Fruit fly (Drosophila melanogaster) whole organism, embryonic: ENCODE results near the gene CG15296.
A peak's percentile ranks its signal among the peaks of the same experiment; 100 is the strongest.

Experiments used
- Adf1 ChIP-seq: fragments of 200-800 bp; sonication (Bioruptor generic); IDR thresholded peaks from 2 replicates; pipeline ENCODE4 v1.3.6; 2022; ENCODE audit warnings: missing biosample characterization, missing genetic modification characterization
- Aef1 ChIP-seq: fragments of 200-800 bp; sonication (Bioruptor generic); IDR thresholded peaks from 3 replicates; pipeline ENCODE4 v1.3.6; 2022; ENCODE audit warnings: missing biosample characterization, missing genetic modification characterization
- Bdp1 ChIP-seq: fragments of 200-800 bp; sonication (Bioruptor generic); optimal IDR thresholded peaks from 3 replicates; lab custom pipeline; 2016; ENCODE audit warnings: missing biosample characterization, missing genetic modification characterization
- Bgb ChIP-seq: fragments of 200-800 bp; sonication (Bioruptor generic); IDR thresholded peaks from 2 replicates; pipeline ENCODE4 v1.3.6; 2022; ENCODE audit warnings: missing biosample characterization, missing genetic modification characterization; ENCODE audit not compliant: partially characterized antibody
- CG10274 ChIP-seq: fragments of 200-800 bp; sonication (Bioruptor generic); optimal IDR thresholded peaks from 3 replicates; lab custom pipeline; 2017; ENCODE audit warnings: missing biosample characterization, mild to moderate bottlenecking, missing genetic modification characterization
- CG10565 ChIP-seq: fragments of 200-800 bp; sonication (Bioruptor generic); optimal IDR thresholded peaks from 3 replicates; lab custom pipeline; 2016; ENCODE audit warnings: missing biosample characterization, mild to moderate bottlenecking, missing genetic modification characterization
- CG11093 ChIP-seq: fragments of 200-800 bp; sonication (Bioruptor generic); IDR thresholded peaks from 3 replicates; pipeline ENCODE4 v1.3.6; 2022; ENCODE audit warnings: missing biosample characterization, missing genetic modification characterization
- CG12744 ChIP-seq: fragments of 200-800 bp; sonication (Bioruptor generic); optimal IDR thresholded peaks from 2 replicates; lab custom pipeline; 2016; ENCODE audit warnings: missing biosample characterization, missing genetic modification characterization
- CG13624 ChIP-seq: fragments of 200-800 bp; sonication (Bioruptor generic); optimal IDR thresholded peaks from 2 replicates; lab custom pipeline; 2016; ENCODE audit warnings: missing biosample characterization, missing genetic modification characterization
- CG17385 ChIP-seq: fragments of 200-800 bp; sonication (Bioruptor generic); optimal IDR thresholded peaks from 3 replicates; lab custom pipeline; 2018; ENCODE audit warnings: missing biosample characterization, mild to moderate bottlenecking, missing genetic modification characterization
- CG17802 ChIP-seq: fragments of 200-800 bp; sonication (Bioruptor generic); optimal IDR thresholded peaks from 2 replicates; lab custom pipeline; 2018; ENCODE audit warnings: missing biosample characterization, mild to moderate bottlenecking, missing genetic modification characterization, moderate library complexity
- CG1832 ChIP-seq: fragments of 200-800 bp; sonication (Bioruptor generic); optimal IDR thresholded peaks from 2 replicates; lab custom pipeline; 2017; ENCODE audit warnings: missing biosample characterization, mild to moderate bottlenecking, missing genetic modification characterization, inconsistent platforms
- CG18599 ChIP-seq: fragments of 200-800 bp; sonication (Bioruptor generic); optimal IDR thresholded peaks from 3 replicates; lab custom pipeline; 2017; ENCODE audit warnings: missing biosample characterization, missing genetic modification characterization, mild to moderate bottlenecking, moderate library complexity, missing genetic modification reagents
- CG18619 ChIP-seq: fragments of 200-800 bp; sonication (Bioruptor generic); optimal IDR thresholded peaks from 3 replicates; lab custom pipeline; 2017; ENCODE audit warnings: missing biosample characterization, mild to moderate bottlenecking, missing genetic modification characterization
- CG2199 ChIP-seq: fragments of 200-800 bp; sonication (Bioruptor generic); IDR thresholded peaks from 3 replicates; pipeline ENCODE4 v1.3.6; 2022; ENCODE audit warnings: missing biosample characterization, missing genetic modification characterization
- CG30403 ChIP-seq: fragments of 200-800 bp; sonication (Bioruptor generic); optimal IDR thresholded peaks from 3 replicates; lab custom pipeline; 2016; ENCODE audit warnings: missing biosample characterization, missing genetic modification characterization
- CG32772 ChIP-seq: fragments of 200-800 bp; sonication (Bioruptor generic); IDR thresholded peaks from 2 replicates; pipeline ENCODE4 v1.3.6; 2022; ENCODE audit warnings: missing biosample characterization, missing genetic modification characterization
- CG6254 ChIP-seq: fragments of 200-800 bp; sonication (Bioruptor generic); optimal IDR thresholded peaks from 3 replicates; lab custom pipeline; 2017; ENCODE audit warnings: mild to moderate bottlenecking, missing biosample characterization, missing genetic modification reagents, missing genetic modification characterization
- CG6272 ChIP-seq: fragments of 200-800 bp; sonication (Bioruptor generic); IDR thresholded peaks from 2 replicates; pipeline ENCODE4 v1.3.6; 2022; ENCODE audit warnings: missing biosample characterization, missing genetic modification characterization
- CG6654 ChIP-seq: fragments of 200-800 bp; sonication (Bioruptor generic); optimal IDR thresholded peaks from 2 replicates; lab custom pipeline; 2017; ENCODE audit warnings: missing biosample characterization, mild to moderate bottlenecking, missing genetic modification characterization
- CG7372 ChIP-seq: fragments of 200-800 bp; sonication (Bioruptor generic); IDR thresholded peaks from 2 replicates; pipeline ENCODE4 v1.3.6; 2022; ENCODE audit warnings: missing biosample characterization, missing genetic modification characterization
- CG9215 ChIP-seq: fragments of 200-800 bp; sonication (Bioruptor generic); IDR thresholded peaks from 2 replicates; pipeline ENCODE4 v1.3.6; 2022; ENCODE audit warnings: missing biosample characterization, missing genetic modification characterization
- Drgx ChIP-seq: fragments of 200-800 bp; sonication (Bioruptor generic); IDR thresholded peaks from 2 replicates; pipeline ENCODE4 v1.3.6; 2022; ENCODE audit warnings: missing biosample characterization, missing genetic modification characterization
- E2f2 ChIP-seq: fragments of 200-800 bp; sonication (Bioruptor generic); IDR thresholded peaks from 2 replicates; pipeline ENCODE4 v1.3.6; 2022; ENCODE audit warnings: missing biosample characterization, missing genetic modification characterization
- Ets65A ChIP-seq: fragments of 200-800 bp; sonication (Bioruptor generic); peaks from one replicate; lab custom pipeline; 2016; ENCODE audit warnings: missing biosample characterization, missing genetic modification characterization
- Hand ChIP-seq: fragments of 200-800 bp; sonication (Bioruptor generic); optimal IDR thresholded peaks from 2 replicates; lab custom pipeline; 2017; ENCODE audit warnings: mild to moderate bottlenecking, missing biosample characterization, missing genetic modification reagents, missing genetic modification characterization
- NK7.1 ChIP-seq: fragments of 200-800 bp; sonication (Bioruptor generic); optimal IDR thresholded peaks from 3 replicates; lab custom pipeline; 2016; ENCODE audit warnings: missing biosample characterization, missing genetic modification characterization
- Pdp1 ChIP-seq, 2 experiments: fragments of 200-800 bp; sonication (Bioruptor generic); optimal IDR thresholded peaks; 3 replicates each; lab custom pipeline; 2016; ENCODE audit warnings: missing biosample characterization in 2 of 2, missing genetic modification characterization in 2 of 2, mild to moderate bottlenecking in 1 of 2, moderate library complexity in 1 of 2
- Rfx ChIP-seq: fragments of 200-800 bp; sonication (Bioruptor generic); IDR thresholded peaks from 2 replicates; pipeline ENCODE4 v1.3.6; 2022; ENCODE audit warnings: missing biosample characterization, missing genetic modification characterization
- TFAM ChIP-seq: fragments of 200-800 bp; sonication (Bioruptor generic); optimal IDR thresholded peaks from 2 replicates; lab custom pipeline; 2017; ENCODE audit warnings: missing biosample characterization, missing genetic modification characterization, inconsistent platforms
- az2 ChIP-seq: fragments of 200-800 bp; sonication (Bioruptor generic); optimal IDR thresholded peaks from 3 replicates; lab custom pipeline; 2016; ENCODE audit warnings: missing biosample characterization, missing genetic modification characterization
- btn ChIP-seq: fragments of 200-800 bp; sonication (Bioruptor generic); optimal IDR thresholded peaks from 2 replicates; lab custom pipeline; 2016; ENCODE audit warnings: missing biosample characterization, missing genetic modification characterization
- crp ChIP-seq, 2 experiments: fragments of 200-800 bp; sonication (Bioruptor generic); optimal IDR thresholded peaks; 2 replicates in 1 of 2; 3 replicates in 1 of 2; lab custom pipeline; 2017; ENCODE audit warnings: missing biosample characterization in 2 of 2, missing genetic modification characterization in 2 of 2, mild to moderate bottlenecking in 1 of 2, moderate library complexity in 1 of 2
- disco-r ChIP-seq: fragments of 200-800 bp; sonication (Bioruptor generic); optimal IDR thresholded peaks from 2 replicates; lab custom pipeline; 2016; ENCODE audit warnings: missing biosample characterization, missing genetic modification characterization
- dysf ChIP-seq: fragments of 200-800 bp; sonication (Bioruptor generic); IDR thresholded peaks from 3 replicates; pipeline ENCODE4 v1.3.6; 2022; ENCODE audit warnings: missing biosample characterization, missing genetic modification characterization
- en ChIP-seq: fragments of 200-800 bp; sonication (Bioruptor generic); optimal IDR thresholded peaks from 2 replicates; lab custom pipeline; 2016; ENCODE audit warnings: missing biosample characterization, missing genetic modification characterization
- ewg ChIP-seq: fragments of 200-800 bp; sonication (Bioruptor generic); optimal IDR thresholded peaks from 3 replicates; lab custom pipeline; 2017; ENCODE audit warnings: mild to moderate bottlenecking, missing biosample characterization, missing genetic modification reagents, missing genetic modification characterization
- fru ChIP-seq: fragments of >200 bp; optimal IDR thresholded peaks from 2 replicates; lab custom pipeline; 2017
- onecut ChIP-seq: fragments of 200-800 bp; sonication (Bioruptor generic); IDR thresholded peaks from 2 replicates; pipeline ENCODE4 v1.3.6; 2022; ENCODE audit warnings: missing biosample characterization, missing genetic modification characterization
- phol ChIP-seq: fragments of 200-800 bp; sonication (Bioruptor generic); optimal IDR thresholded peaks from 3 replicates; lab custom pipeline; 2018; ENCODE audit warnings: missing biosample characterization, mild to moderate bottlenecking, missing genetic modification characterization, moderate library complexity
- psq ChIP-seq: fragments of 200-800 bp; sonication (Bioruptor generic); optimal IDR thresholded peaks from 2 replicates; lab custom pipeline; 2017; ENCODE audit warnings: missing biosample characterization, missing genetic modification characterization
- ranshi ChIP-seq: fragments of 200-800 bp; sonication (Bioruptor generic); IDR thresholded peaks from 2 replicates; pipeline ENCODE4 v1.3.6; 2022; ENCODE audit warnings: missing biosample characterization, missing genetic modification characterization
- rib ChIP-seq: fragments of 200-800 bp; sonication (Bioruptor generic); IDR thresholded peaks from 2 replicates; pipeline ENCODE4 v1.3.6; 2022; ENCODE audit warnings: missing biosample characterization, missing genetic modification characterization
- row ChIP-seq: fragments of 200-800 bp; sonication (Bioruptor generic); IDR thresholded peaks from 3 replicates; pipeline ENCODE4 v1.3.6; 2022; ENCODE audit warnings: missing biosample characterization, missing genetic modification characterization
- sc ChIP-seq, 3 experiments: fragments of >200 bp in 2 of 3; fragments of 200-800 bp in 1 of 3; sonication (Bioruptor generic) in 1 of 3; optimal IDR thresholded peaks; 2 replicates in 2 of 3; 3 replicates in 1 of 3; lab custom pipeline; 2017; ENCODE audit warnings: mild to moderate bottlenecking in 1 of 3, missing biosample characterization in 1 of 3, missing genetic modification characterization in 1 of 3, missing genetic modification reagents in 1 of 3
- sens-2 ChIP-seq: fragments of 200-800 bp; sonication (Bioruptor generic); IDR thresholded peaks from 2 replicates; pipeline ENCODE4 v1.3.6; 2022; ENCODE audit warnings: missing biosample characterization, missing genetic modification characterization
- sim ChIP-seq: fragments of 200-800 bp; sonication (Bioruptor generic); IDR thresholded peaks from 2 replicates; pipeline ENCODE4 v1.3.6; 2022; ENCODE audit warnings: missing biosample characterization, missing genetic modification characterization
- so ChIP-seq: fragments of 200-800 bp; sonication (Bioruptor generic); IDR thresholded peaks from 3 replicates; pipeline ENCODE4 v1.3.6; 2022; ENCODE audit warnings: missing biosample characterization, missing genetic modification characterization
- ssp ChIP-seq: fragments of 200-800 bp; sonication (Bioruptor generic); IDR thresholded peaks from 2 replicates; pipeline ENCODE4 v1.3.6; 2022; ENCODE audit warnings: missing biosample characterization, missing genetic modification characterization
- tna ChIP-seq: fragments of 200-800 bp; sonication (Bioruptor generic); IDR thresholded peaks from 2 replicates; pipeline ENCODE4 v1.3.6; 2022; ENCODE audit warnings: missing biosample characterization, missing genetic modification characterization; ENCODE audit not compliant: partially characterized antibody

The CG15296 gene

dm6 chrX:10602057-10602764 is 35.8 kb upstream of the CG15296 start, which contains the start of gene CG1628 (continued):
- TF ChIP-seq CG32772, result no peak
- peak; percentile 36 for TF ChIP-seq CG18599 (GFP tag; lab: Kevin White, UChicago)
- TF ChIP-seq sens-2, result no peak
- no peak for TF ChIP-seq CG9215 (GFP tag; lab: Robert Waterston, UW)
- TF ChIP-seq dysf (GFP tag; lab: Robert Waterston, UW), result peak; percentile 38; the same call in 1 of the 3 replicates
- 0 out of 3 replicates have a peak, but pooled peaks have one; percentile 45 for TF ChIP-seq so (GFP tag; lab: Robert Waterston, UW)
- peak; percentile 94 for TF ChIP-seq CG1832 (GFP tag; lab: Kevin White, UChicago)
- TF ChIP-seq tna (GFP tag; lab: Robert Waterston, UW), result peak; percentile 46; the same call in 1 of the 2 replicates
- TF ChIP-seq CG13624 (GFP tag; lab: Kevin White, UChicago), result no peak
- peak; percentile 53; the same call in 1 of the 2 replicates for TF ChIP-seq Bgb
- TF ChIP-seq CG17802 (tag; lab: Kevin White, UChicago), result no peak
- no peak for TF ChIP-seq CG10274
- TF ChIP-seq CG12744 (GFP tag; lab: Kevin White, UChicago), result peak; percentile 48
- 0 out of 3 replicates have a peak, but pooled peaks have one; percentile 66 for TF ChIP-seq CG2199 (GFP tag; lab: Robert Waterston, UW)
- TF ChIP-seq TFAM (GFP tag; lab: Kevin White, UChicago), result no peak
- no peak for TF ChIP-seq CG11093
- TF ChIP-seq CG18619 (GFP tag; lab: Kevin White, UChicago), result no peak
- TF ChIP-seq btn (GFP tag; lab: Kevin White, UChicago), result no peak
- TF ChIP-seq row (GFP tag; lab: Robert Waterston, UW), result no peak; the same call in 2 of the 3 replicates
- no peak for TF ChIP-seq en (GFP tag; lab: Kevin White, UChicago)
- TF ChIP-seq psq (GFP tag; lab: Kevin White, UChicago), result no peak
- TF ChIP-seq sim (GFP tag; lab: Robert Waterston, UW), result no peak
- TF ChIP-seq Aef1, result no peak
- TF ChIP-seq az2 (GFP tag; lab: Kevin White, UChicago), result no peak
- no peak for TF ChIP-seq sc (optimal IDR thresholded peaks at IDR 0.05; lab: Kevin White, UChicago)
- TF ChIP-seq sc (GFP tag; optimal IDR thresholded peaks at IDR 0.05; lab: Kevin White, UChicago), result no peak
- TF ChIP-seq fru, result no peak
- TF ChIP-seq Pdp1 (GFP tag; optimal IDR thresholded peaks at IDR 0.05; lab: Kevin White, UChicago), result peak in 1 of 2 experiments; percentile 23
- no peak for TF ChIP-seq ssp (GFP tag; lab: Robert Waterston, UW)
- TF ChIP-seq CG10565 (GFP tag; lab: Kevin White, UChicago), result no peak
- no peak for TF ChIP-seq ewg (GFP tag; lab: Kevin White, UChicago)
- TF ChIP-seq Ets65A (GFP tag; lab: Kevin White, UChicago), result no peak
- peak; percentile 33; the same call in 1 of the 2 replicates for TF ChIP-seq Drgx (GFP tag; lab: Robert Waterston, UW)
- no peak for TF ChIP-seq NK7.1 (GFP tag; lab: Kevin White, UChicago)
- TF ChIP-seq onecut (GFP tag; lab: Robert Waterston, UW), result peak; percentile 33
- no peak for TF ChIP-seq CG7372 (GFP tag; lab: Robert Waterston, UW)
- peak; percentile 99 for TF ChIP-seq Adf1
- no peak for TF ChIP-seq disco-r
- peak; percentile 56 for TF ChIP-seq phol
- TF ChIP-seq Hand, result no peak
- no peak for TF ChIP-seq CG6654
- TF ChIP-seq CG30403, result peak; percentile 13
- no peak for TF ChIP-seq CG6272 (GFP tag; lab: Robert Waterston, UW)
- TF ChIP-seq ranshi, result no peak
- peak; percentile 38 for TF ChIP-seq CG6254 (GFP tag; lab: Kevin White, UChicago)
- TF ChIP-seq Bdp1 (GFP tag; lab: Kevin White, UChicago), result no peak
- TF ChIP-seq CG17385 (GFP tag; lab: Kevin White, UChicago), result peak; percentile 34
- peak; percentile 59; the same call in 1 of the 2 replicates for TF ChIP-seq Rfx (GFP tag; lab: Robert Waterston, UW)
- no peak for TF ChIP-seq E2f2
- no peak for TF ChIP-seq rib (GFP tag; lab: Robert Waterston, UW)
- TF ChIP-seq crp (GFP tag; optimal IDR thresholded peaks at IDR 0.05; lab: Kevin White, UChicago), result no peak
